Worm (Caenorhabditis elegans): ENCODE results near the gene F58H1.2.

DNA sequence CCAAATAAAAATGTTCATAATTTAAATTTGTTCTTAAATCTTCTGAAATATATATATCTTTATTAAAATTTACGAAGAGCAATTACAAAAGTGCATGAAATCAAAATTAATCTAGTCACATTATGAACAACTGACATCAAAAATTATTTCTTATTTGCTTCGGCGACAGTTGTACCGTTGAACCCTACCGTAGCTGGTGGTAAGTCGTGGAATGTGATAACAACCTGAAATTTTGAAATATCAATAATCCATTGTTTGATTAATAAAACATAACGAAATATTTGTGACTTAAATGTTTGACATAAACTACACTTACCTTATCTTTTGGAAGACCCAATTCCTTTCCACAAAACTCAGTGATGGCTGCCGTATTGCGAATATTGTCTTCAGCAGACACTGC lies 47.8 kb downstream of the F58H1.2 start:
- TF ChIP-seq ama-1 (optimal IDR thresholded peaks at IDR 0.05) (no peak), aly-1 (tag; optimal IDR thresholded peaks at IDR 0.05) (no peak), F13C5.2 (tag; optimal IDR thresholded peaks at IDR 0.05) (no peak), scrt-1 (GFP tag; IDR thresholded peaks at IDR 0.05) (no peak), ceh-36 (tag; optimal IDR thresholded peaks at IDR 0.05) (no peak), hmbx-1 (tag; optimal IDR thresholded peaks at IDR 0.05) (no peak), flt-1 (GFP tag; IDR thresholded peaks at IDR 0.05) (no peak), ceh-13 (GFP tag; optimal IDR thresholded peaks at IDR 0.05) (no peak), pes-1 (GFP tag; IDR thresholded peaks at IDR 0.05) (no peak), sea-1 (GFP tag; conservative IDR thresholded peaks at IDR 0.05) (no peak)
